Worm (Caenorhabditis elegans): ENCODE measurements around the gene luc-7L3.

The luc-7L3 gene

DNA sequence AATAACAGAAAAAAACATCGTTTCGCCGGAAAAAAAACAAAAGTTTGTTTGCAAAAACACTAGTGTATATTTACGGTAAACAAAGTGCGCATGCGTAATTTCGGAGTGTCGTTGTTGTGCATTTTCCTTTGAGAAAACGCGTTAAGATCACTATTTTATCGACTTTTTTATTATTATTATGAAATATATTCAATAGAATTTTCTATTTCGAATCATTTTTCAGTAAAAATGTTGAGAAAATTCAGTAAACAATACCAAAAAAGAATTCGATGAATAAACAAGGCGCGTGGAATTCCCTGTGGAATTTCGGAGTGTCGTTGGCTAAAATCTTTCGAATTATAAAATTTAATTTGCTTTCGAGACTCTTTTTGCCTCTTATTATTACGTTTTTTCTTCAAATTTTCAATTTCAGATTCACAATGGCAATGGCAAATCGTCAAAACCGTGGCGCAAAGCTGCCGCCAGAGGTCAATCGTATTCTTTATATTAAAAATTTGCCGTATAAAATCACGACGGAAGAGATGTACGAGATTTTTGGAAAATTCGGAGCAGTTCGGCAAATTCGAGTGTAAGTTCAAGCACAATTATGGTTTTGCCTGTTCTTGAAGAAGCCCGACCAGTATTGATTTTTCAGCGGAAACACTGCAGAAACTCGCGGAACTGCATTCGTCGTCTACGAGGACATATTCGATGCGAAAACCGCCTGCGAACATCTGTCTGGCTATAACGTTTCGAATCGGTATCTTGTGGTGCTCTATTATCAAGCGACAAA is at the start of gene luc-7L3, which contains the start of gene sftb-6:
TSS of gene luc-7L3 (minus strand) at position 36 of the 772 bp plus-strand sequence.
TSS of gene sftb-6 (plus strand) at position 413 of the 772 bp plus-strand sequence.
- TF ChIP-seq pqm-1 (tag; optimal IDR thresholded peaks at IDR 0.05) (no peak), ref-2 (tag; optimal IDR thresholded peaks at IDR 0.05) (no peak), ama-1 (optimal IDR thresholded peaks at IDR 0.05) (no peak), pax-1 (tag; optimal IDR thresholded peaks at IDR 0.05) (peak; percentile 14), unc-3 (GFP tag; conservative IDR thresholded peaks at IDR 0.05) (no peak), unc-3 (tag; optimal IDR thresholded peaks at IDR 0.05) (peak; percentile 76), syd-9 (tag; optimal IDR thresholded peaks at IDR 0.05) (no peak), elt-2 (tag; optimal IDR thresholded peaks at IDR 0.05) (peak; percentile 43), unc-42 (tag; optimal IDR thresholded peaks at IDR 0.05) (peak; percentile 30), F13H6.1 (tag; optimal IDR thresholded peaks at IDR 0.05) (no peak), unc-55 (GFP tag; optimal IDR thresholded peaks at IDR 0.05) (peak; percentile 12)

DNA sequence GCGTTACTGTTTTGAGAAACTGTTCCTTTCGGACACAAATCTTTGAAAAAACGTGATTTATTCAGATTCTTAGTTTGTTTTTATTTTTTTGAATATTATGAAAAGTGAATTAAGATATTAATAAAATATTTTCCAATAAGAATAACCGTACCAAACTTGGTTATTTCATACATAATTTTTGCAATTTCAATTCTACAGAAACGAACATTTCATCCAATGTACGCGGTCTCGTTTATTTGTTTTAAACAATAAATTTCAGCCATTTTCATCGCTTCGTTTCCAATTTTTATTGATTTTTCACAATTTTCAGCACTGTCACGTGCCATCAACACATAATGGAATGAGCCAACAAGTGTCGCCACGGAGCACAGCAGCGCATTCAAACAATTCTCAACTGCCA is 49.1 kb upstream of the luc-7L3 start, which contains the start of gene T25D3.4:
TSS of gene T25D3.4 (plus strand) at position 301 of the 400 bp plus-strand sequence.
- TF ChIP-seq ceh-45 (GFP tag; IDR thresholded peaks at IDR 0.05) (no peak), unc-55 (GFP tag; optimal IDR thresholded peaks at IDR 0.05) (no peak), C38D4.7 (GFP tag; optimal IDR thresholded peaks at IDR 0.05) (no peak), rnt-1 (tag; optimal IDR thresholded peaks at IDR 0.05) (no peak), pag-3 (tag; optimal IDR thresholded peaks at IDR 0.05; ENCODE audit: borderline replicate concordance) (no peak), ztf-16 (tag; optimal IDR thresholded peaks at IDR 0.05) (no peak), tbx-2 (tag; optimal IDR thresholded peaks at IDR 0.05) (no peak), ahr-1 (tag; optimal IDR thresholded peaks at IDR 0.05) (no peak), zip-5 (tag; optimal IDR thresholded peaks at IDR 0.05) (no peak), ceh-9 (tag; optimal IDR thresholded peaks at IDR 0.05) (no peak), pax-1 (tag; optimal IDR thresholded peaks at IDR 0.05) (no peak)

- TF ChIP-seq C08G9.2 (tag; optimal IDR thresholded peaks at IDR 0.05) (no peak), hlh-6 (tag; optimal IDR thresholded peaks at IDR 0.05) (no peak), hlh-13 (GFP tag; optimal IDR thresholded peaks at IDR 0.05) (no peak), pqm-1 (tag; optimal IDR thresholded peaks at IDR 0.05) (no peak), K02D7.2 (tag; optimal IDR thresholded peaks at IDR 0.05) (no peak), ceh-2 (tag; optimal IDR thresholded peaks at IDR 0.05) (no peak), hlh-8 (tag; optimal IDR thresholded peaks at IDR 0.05) (no peak), ttx-3 (tag; optimal IDR thresholded peaks at IDR 0.05) (no peak), ceh-9 (tag; optimal IDR thresholded peaks at IDR 0.05) (no peak), fkh-6 (tag; optimal IDR thresholded peaks at IDR 0.05) (no peak), ceh-45 (GFP tag; IDR thresholded peaks at IDR 0.05) (no peak)
These were observed 37.3 kb upstream of the luc-7L3 start, which contains the start of gene K10B4.1 for ce11 chrII:135166-135565. Gene K10B4.1, plus strand, starts transcription at chrII:135466.

- no peak for TF ChIP-seq unc-3 (GFP tag; conservative IDR thresholded peaks at IDR 0.05)
- TF ChIP-seq unc-3 (tag; optimal IDR thresholded peaks at IDR 0.05), result no peak
- peak; percentile 48 for TF ChIP-seq hlh-8 (tag; optimal IDR thresholded peaks at IDR 0.05)
- no peak for TF ChIP-seq eyg-1 (tag; optimal IDR thresholded peaks at IDR 0.05)
- no peak for TF ChIP-seq K09A11.1 (tag; optimal IDR thresholded peaks at IDR 0.05; ENCODE audit: insufficient read depth)
- TF ChIP-seq elt-4 (tag; optimal IDR thresholded peaks at IDR 0.05), result no peak
- peak; percentile 89 for TF ChIP-seq unc-55 (GFP tag; optimal IDR thresholded peaks at IDR 0.05)
These were observed 35.9 kb upstream of the luc-7L3 start, which contains the start of gene cwn-1 for ce11 chrII:133548-134275. Gene cwn-1, minus strand, starts transcription at chrII:133598.

DNA sequence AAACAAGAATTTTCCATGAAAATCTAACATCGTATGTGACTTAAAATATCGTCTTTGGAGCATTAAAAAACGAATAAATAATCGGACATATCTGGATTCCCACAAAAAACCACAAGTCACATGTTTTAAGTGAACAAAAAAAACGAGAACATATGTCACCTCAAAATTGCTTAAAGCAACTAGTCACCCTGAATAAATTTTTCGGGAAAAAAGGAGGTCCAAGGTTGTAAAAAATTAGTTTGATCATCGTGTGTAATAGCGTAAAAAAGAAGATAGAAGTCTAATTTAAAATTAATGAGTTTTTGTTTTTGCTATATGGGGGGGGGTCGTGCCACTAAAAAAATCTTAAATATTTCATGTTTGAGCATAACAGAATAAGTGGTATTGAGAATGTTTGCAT is 31.9 kb upstream of the luc-7L3 start:
- no peak for TF ChIP-seq ttx-3 (tag; optimal IDR thresholded peaks at IDR 0.05)
- TF ChIP-seq elt-4 (tag; optimal IDR thresholded peaks at IDR 0.05), result no peak
- TF ChIP-seq pax-1 (tag; optimal IDR thresholded peaks at IDR 0.05), result no peak
- TF ChIP-seq nhr-232 (tag; optimal IDR thresholded peaks at IDR 0.05), result no peak

All from whole organism, late embryonic.